Worm (Caenorhabditis elegans) whole organism, mixed stage, embryonic: ENCODE measurements around the gene K10B4.3.

Experiments
- elt-3 ChIP-seq: fragments of 150-350 bp; optimal IDR thresholded peaks from 2 replicates; lab custom pipeline; 2014; ENCODE audit warnings: missing biosample characterization, missing genetic modification characterization
- lin-13 ChIP-seq: fragments of 150-350 bp; optimal IDR thresholded peaks from 2 replicates; lab custom pipeline; 2014; ENCODE audit warnings: missing biosample characterization, missing genetic modification characterization
- lsy-2 ChIP-seq: fragments of 150-350 bp; optimal IDR thresholded peaks from 2 replicates; lab custom pipeline; 2014; ENCODE audit warnings: missing biosample characterization, missing genetic modification characterization
- nhr-237 ChIP-seq: fragments of 150-350 bp; optimal IDR thresholded peaks from 2 replicates; lab custom pipeline; 2014; ENCODE audit warnings: missing biosample characterization, missing genetic modification characterization
- nhr-28 ChIP-seq: fragments of 150-350 bp; optimal IDR thresholded peaks from 2 replicates; lab custom pipeline; 2014; ENCODE audit warnings: missing biosample characterization, missing genetic modification characterization
- nhr-76 ChIP-seq: sonication (generic microtip); optimal IDR thresholded peaks from 2 replicates; lab custom pipeline; 2017; ENCODE audit warnings: missing biosample characterization, missing genetic modification characterization
- pha-4 ChIP-seq: fragments of 150-350 bp; optimal IDR thresholded peaks from 2 replicates; lab custom pipeline; 2018; ENCODE audit warnings: missing biosample characterization, missing genetic modification reagents, missing genetic modification characterization
- unc-39 ChIP-seq: fragments of 150-350 bp; optimal IDR thresholded peaks from 2 replicates; lab custom pipeline; 2014; ENCODE audit warnings: missing biosample characterization, missing genetic modification characterization
- zip-8 ChIP-seq: fragments of 150-350 bp; optimal IDR thresholded peaks from 2 replicates; lab custom pipeline; 2014; ENCODE audit warnings: missing biosample characterization, missing genetic modification characterization

- TF ChIP-seq unc-39 (tag; lab: Kevin White, UChicago): no peak
- TF ChIP-seq lsy-2 (tag; lab: Kevin White, UChicago): no peak
- no peak for TF ChIP-seq nhr-28 (tag; lab: Kevin White, UChicago)
- TF ChIP-seq elt-3 (tag; lab: Kevin White, UChicago): no peak
- no peak for TF ChIP-seq lin-13 (tag; lab: Kevin White, UChicago)
- no peak for TF ChIP-seq nhr-237 (tag; lab: Kevin White, UChicago)
- no peak for TF ChIP-seq zip-8 (tag; lab: Kevin White, UChicago)
- TF ChIP-seq pha-4 (tag; lab: Kevin White, UChicago): no peak
- no peak for TF ChIP-seq nhr-76 (tag; lab: Kevin White, UChicago)
Measured at ce11 chrII:116916-117315, 4.1 kb downstream of the K10B4.3 start, which contains the start of gene srt-54.
